Fruit fly (Drosophila melanogaster) whole organism, prepupa: ENCODE data around the gene Muc68E.
A peak's percentile ranks its signal among the peaks of the same experiment; 100 is the strongest.

Experiments
- CG10631 ChIP-seq: fragments of 200-800 bp; sonication (Bioruptor generic); optimal IDR thresholded peaks from 2 replicates; lab custom pipeline; 2016; ENCODE audit warnings: missing biosample characterization, missing genetic modification characterization
- CG10669 ChIP-seq: fragments of 200-800 bp; sonication (Bioruptor generic); optimal IDR thresholded peaks from 3 replicates; lab custom pipeline; 2018; ENCODE audit warnings: missing biosample characterization, mild to moderate bottlenecking, missing genetic modification characterization, moderate library complexity
- CG11294 ChIP-seq: fragments of 200-800 bp; sonication (Bioruptor generic); IDR thresholded peaks from 2 replicates; pipeline ENCODE4 v1.3.6; 2022; ENCODE audit warnings: missing biosample characterization, missing genetic modification characterization
- CG11762 ChIP-seq: fragments of 200-800 bp; sonication (Bioruptor generic); optimal IDR thresholded peaks from 3 replicates; lab custom pipeline; 2016; ENCODE audit warnings: missing biosample characterization, missing genetic modification characterization; ENCODE audit not compliant: insufficient read depth
- CG11902 ChIP-seq: fragments of 200-800 bp; sonication (Bioruptor generic); optimal IDR thresholded peaks from 3 replicates; lab custom pipeline; 2016; ENCODE audit warnings: missing biosample characterization, missing genetic modification characterization
- CG15336 ChIP-seq: fragments of 200-800 bp; sonication (Bioruptor generic); IDR thresholded peaks from 2 replicates; pipeline ENCODE4 v1.3.6; 2022; ENCODE audit warnings: missing biosample characterization, missing genetic modification characterization
- CG1621 ChIP-seq: fragments of 200-800 bp; sonication (Bioruptor generic); optimal IDR thresholded peaks from 3 replicates; lab custom pipeline; 2018; ENCODE audit warnings: missing biosample characterization, mild to moderate bottlenecking, missing genetic modification characterization
- CG16779 ChIP-seq: fragments of 200-800 bp; sonication (Bioruptor generic); optimal IDR thresholded peaks from 3 replicates; lab custom pipeline; 2017; ENCODE audit warnings: missing biosample characterization, mild to moderate bottlenecking, missing genetic modification characterization
- CG31627 ChIP-seq: fragments of 200-800 bp; sonication (Bioruptor generic); optimal IDR thresholded peaks from 3 replicates; lab custom pipeline; 2016; ENCODE audit warnings: missing biosample characterization, missing genetic modification characterization
- CG32006 ChIP-seq: fragments of 200-800 bp; sonication (Bioruptor generic); optimal IDR thresholded peaks from 3 replicates; lab custom pipeline; 2017; ENCODE audit warnings: missing biosample characterization, mild to moderate bottlenecking, missing genetic modification characterization
- CG3919 ChIP-seq: fragments of 200-800 bp; sonication (Bioruptor generic); optimal IDR thresholded peaks from 3 replicates; lab custom pipeline; 2016; ENCODE audit warnings: missing biosample characterization, missing genetic modification characterization
- CG4318 ChIP-seq: fragments of 200-800 bp; sonication (Bioruptor generic); optimal IDR thresholded peaks from 3 replicates; lab custom pipeline; 2017; ENCODE audit warnings: missing biosample characterization, mild to moderate bottlenecking, missing genetic modification characterization
- CG6163 ChIP-seq: fragments of 200-800 bp; sonication (Bioruptor generic); IDR thresholded peaks from 3 replicates; pipeline ENCODE4 v1.3.6; 2022; ENCODE audit warnings: missing biosample characterization, missing genetic modification characterization
- CG6792 ChIP-seq: fragments of 200-800 bp; sonication (Bioruptor generic); optimal IDR thresholded peaks from 3 replicates; lab custom pipeline; 2016; ENCODE audit warnings: missing biosample characterization, missing genetic modification characterization
- CG6808 ChIP-seq: fragments of 200-800 bp; sonication (Bioruptor generic); optimal IDR thresholded peaks from 3 replicates; lab custom pipeline; 2017; ENCODE audit warnings: missing biosample characterization, missing genetic modification characterization, mild to moderate bottlenecking, moderate library complexity, missing genetic modification reagents
- CG7368 ChIP-seq: fragments of 200-800 bp; sonication (Bioruptor generic); optimal IDR thresholded peaks from 3 replicates; lab custom pipeline; 2016; ENCODE audit warnings: missing biosample characterization, missing genetic modification characterization
- CG8119 ChIP-seq: fragments of 200-800 bp; sonication (Bioruptor generic); IDR thresholded peaks from 3 replicates; pipeline ENCODE4 v1.3.6; 2022; ENCODE audit warnings: missing biosample characterization, missing genetic modification characterization
- CG8319 ChIP-seq: fragments of 200-800 bp; sonication (Bioruptor generic); optimal IDR thresholded peaks from 3 replicates; lab custom pipeline; 2016; ENCODE audit warnings: missing biosample characterization, missing genetic modification characterization
- CG8632 ChIP-seq: fragments of 200-800 bp; sonication (Bioruptor generic); optimal IDR thresholded peaks from 3 replicates; lab custom pipeline; 2016; ENCODE audit warnings: missing biosample characterization, missing genetic modification characterization
- Eip75B ChIP-seq: fragments of 200-800 bp; sonication (Bioruptor generic); optimal IDR thresholded peaks from 3 replicates; lab custom pipeline; 2016; ENCODE audit warnings: missing biosample characterization, missing genetic modification characterization
- Eip78C ChIP-seq: fragments of 200-800 bp; sonication (Bioruptor generic); peaks from one replicate; lab custom pipeline; 2016; ENCODE audit warnings: missing biosample characterization, missing genetic modification characterization
- Eip93F ChIP-seq: fragments of 200-800 bp; sonication (Bioruptor generic); optimal IDR thresholded peaks from 2 replicates; lab custom pipeline; 2016; ENCODE audit warnings: missing biosample characterization, mild to moderate bottlenecking, missing genetic modification characterization
- Ets21C ChIP-seq: fragments of 200-800 bp; sonication (Bioruptor generic); optimal IDR thresholded peaks from 3 replicates; lab custom pipeline; 2016; ENCODE audit warnings: missing biosample characterization, missing genetic modification characterization
- Ets96B ChIP-seq: fragments of 200-800 bp; optimal IDR thresholded peaks from 2 replicates; lab custom pipeline; 2019; ENCODE audit warnings: missing biosample characterization, mild to moderate bottlenecking, missing genetic modification characterization, moderate library complexity
- Gug ChIP-seq: fragments of 200-800 bp; sonication (Bioruptor generic); IDR thresholded peaks from 2 replicates; pipeline ENCODE4 v1.3.6; 2022; ENCODE audit warnings: missing biosample characterization, missing genetic modification characterization
- Hr39 ChIP-seq: fragments of 200-800 bp; sonication (Bioruptor generic); optimal IDR thresholded peaks from 2 replicates; lab custom pipeline; 2016; ENCODE audit warnings: missing biosample characterization, missing genetic modification characterization
- Hr4 ChIP-seq: fragments of 200-800 bp; sonication (Bioruptor generic); optimal IDR thresholded peaks from 3 replicates; lab custom pipeline; 2016; ENCODE audit warnings: missing biosample characterization, missing genetic modification characterization
- Met ChIP-seq: fragments of 200-800 bp; sonication (Bioruptor generic); optimal IDR thresholded peaks from 3 replicates; lab custom pipeline; 2016; ENCODE audit warnings: missing biosample characterization, missing genetic modification characterization
- OdsH ChIP-seq: fragments of 200-800 bp; sonication (Bioruptor generic); optimal IDR thresholded peaks from 3 replicates; lab custom pipeline; 2016; ENCODE audit warnings: missing biosample characterization, missing genetic modification characterization
- Sox14 ChIP-seq: fragments of 200-800 bp; sonication (Bioruptor generic); optimal IDR thresholded peaks from 3 replicates; lab custom pipeline; 2016; ENCODE audit warnings: missing biosample characterization, missing genetic modification characterization
- Sox15 ChIP-seq: fragments of 200-800 bp; sonication (Bioruptor generic); optimal IDR thresholded peaks from 3 replicates; lab custom pipeline; 2016; ENCODE audit warnings: missing biosample characterization, missing genetic modification characterization
- achi ChIP-seq: fragments of 200-800 bp; sonication (Bioruptor generic); optimal IDR thresholded peaks from 3 replicates; lab custom pipeline; 2016; ENCODE audit warnings: missing biosample characterization, missing genetic modification characterization
- cyc ChIP-seq: fragments of 200-800 bp; sonication (Bioruptor generic); optimal IDR thresholded peaks from 3 replicates; lab custom pipeline; 2016; ENCODE audit warnings: missing biosample characterization, missing genetic modification characterization
- dac ChIP-seq: fragments of 200-800 bp; sonication (Bioruptor generic); optimal IDR thresholded peaks from 2 replicates; lab custom pipeline; 2017; ENCODE audit warnings: missing biosample characterization, mild to moderate bottlenecking, missing genetic modification characterization
- eg ChIP-seq: fragments of 200-800 bp; sonication (Bioruptor generic); IDR thresholded peaks from 3 replicates; pipeline ENCODE4 v1.3.6; 2022; ENCODE audit warnings: missing biosample characterization, missing genetic modification characterization
- esn ChIP-seq: fragments of 200-800 bp; sonication (Bioruptor generic); optimal IDR thresholded peaks from 2 replicates; lab custom pipeline; 2016; ENCODE audit warnings: missing biosample characterization, mild to moderate bottlenecking, missing genetic modification characterization, moderate library complexity
- fd59A ChIP-seq: fragments of 200-800 bp; sonication (Bioruptor generic); optimal IDR thresholded peaks from 2 replicates; lab custom pipeline; 2017; ENCODE audit warnings: missing biosample characterization, mild to moderate bottlenecking, missing genetic modification characterization, missing genetic modification reagents
- fd85E ChIP-seq: fragments of 200-800 bp; sonication (Bioruptor generic); optimal IDR thresholded peaks from 3 replicates; lab custom pipeline; 2016; ENCODE audit warnings: missing biosample characterization, missing genetic modification characterization
- fkh ChIP-seq: fragments of 200-800 bp; sonication (Bioruptor generic); optimal IDR thresholded peaks from 3 replicates; lab custom pipeline; 2017; ENCODE audit warnings: missing biosample characterization, mild to moderate bottlenecking, missing genetic modification characterization, moderate library complexity
- lz ChIP-seq: fragments of 200-800 bp; sonication (Bioruptor generic); optimal IDR thresholded peaks from 3 replicates; lab custom pipeline; 2016; ENCODE audit warnings: missing biosample characterization, missing genetic modification characterization
- net ChIP-seq: fragments of 200-800 bp; sonication (Bioruptor generic); optimal IDR thresholded peaks from 3 replicates; lab custom pipeline; 2016; ENCODE audit warnings: missing biosample characterization, missing genetic modification characterization
- pdm3 ChIP-seq: fragments of 200-800 bp; sonication (Bioruptor generic); optimal IDR thresholded peaks from 3 replicates; lab custom pipeline; 2016; ENCODE audit warnings: missing biosample characterization, missing genetic modification characterization
- salr ChIP-seq, 2 experiments: fragments of 200-800 bp; sonication (Bioruptor generic); optimal IDR thresholded peaks; 3 replicates each; lab custom pipeline; 2016 to 2018; ENCODE audit warnings: missing biosample characterization in 2 of 2, missing genetic modification characterization in 2 of 2, mild to moderate bottlenecking in 1 of 2
- spab ChIP-seq: fragments of 200-800 bp; sonication (Bioruptor generic); optimal IDR thresholded peaks from 2 replicates; lab custom pipeline; 2017; ENCODE audit warnings: missing biosample characterization, mild to moderate bottlenecking, missing genetic modification characterization, missing genetic modification reagents
- ss ChIP-seq, 2 experiments: fragments of 200-800 bp; sonication (Bioruptor generic); optimal IDR thresholded peaks; 2 replicates in 1 of 2; 3 replicates in 1 of 2; lab custom pipeline; 2017 to 2018; ENCODE audit warnings: mild to moderate bottlenecking in 2 of 2, missing biosample characterization in 2 of 2, missing genetic modification characterization in 2 of 2, moderate library complexity in 1 of 2
- svp ChIP-seq: fragments of 200-800 bp; sonication (Bioruptor generic); peaks from one replicate; lab custom pipeline; 2016; ENCODE audit warnings: missing biosample characterization, missing genetic modification characterization
- topi ChIP-seq: fragments of 200-800 bp; sonication (Bioruptor generic); optimal IDR thresholded peaks from 3 replicates; lab custom pipeline; 2016; ENCODE audit warnings: missing biosample characterization, missing genetic modification characterization
- vri ChIP-seq: fragments of 200-800 bp; sonication (Bioruptor generic); optimal IDR thresholded peaks from 3 replicates; lab custom pipeline; 2016; ENCODE audit warnings: missing biosample characterization, mild to moderate bottlenecking, missing genetic modification characterization

Gene Muc68E

dm6 chr3L:11972879-11973278 lies at the start of gene Muc68E:
Gene Muc68E, minus strand, starts transcription at chr3L:11972979.
- no peak for TF ChIP-seq topi
- peak; percentile 68 for TF ChIP-seq vri (GFP tag; lab: Kevin White, UChicago)
- no peak for TF ChIP-seq Gug
- TF ChIP-seq, all 60 proteins: peak for 1

- TF ChIP-seq CG6792 (GFP tag; lab: Kevin White, UChicago) (no peak), Sox14 (GFP tag; lab: Kevin White, UChicago) (no peak), Ets21C (GFP tag; lab: Kevin White, UChicago) (no peak), salr (GFP tag; optimal IDR thresholded peaks at IDR 0.05; lab: Kevin White, UChicago) (no peak)
Measured at dm6 chr3L:12021903-12022302, 49.1 kb upstream of the Muc68E start.

- TF ChIP-seq CG7368 (GFP tag; lab: Kevin White, UChicago), result peak; percentile 45
- TF ChIP-seq svp (GFP tag; lab: Kevin White, UChicago), result peak; percentile 78
- no peak for TF ChIP-seq CG4318 (GFP tag; lab: Kevin White, UChicago)
- no peak for TF ChIP-seq CG6808 (GFP tag; lab: Kevin White, UChicago)
- no peak for TF ChIP-seq fkh
- peak; percentile 10 for TF ChIP-seq CG8319 (GFP tag; lab: Kevin White, UChicago)
- TF ChIP-seq CG6792 (GFP tag; lab: Kevin White, UChicago), result peak; percentile 47
- peak; percentile 42 for TF ChIP-seq topi
- TF ChIP-seq CG15336, result peak; percentile 67
- TF ChIP-seq CG10669 (GFP tag; lab: Kevin White, UChicago), result no peak
- peak; percentile 56 for TF ChIP-seq CG11294 (GFP tag; lab: Robert Waterston, UW)
- TF ChIP-seq CG3919 (GFP tag; lab: Kevin White, UChicago), result peak; percentile 45
- peak; percentile 31 for TF ChIP-seq CG11762 (GFP tag; lab: Kevin White, UChicago)
- peak; percentile 24 for TF ChIP-seq Ets96B (tag; lab: Kevin White, UChicago)
- TF ChIP-seq CG16779 (tag; lab: Kevin White, UChicago), result no peak
- TF ChIP-seq CG10631 (GFP tag; lab: Kevin White, UChicago), result peak; percentile 22
- TF ChIP-seq CG8632 (GFP tag; lab: Kevin White, UChicago), result peak; percentile 76
- TF ChIP-seq OdsH (GFP tag; lab: Kevin White, UChicago), result peak; percentile 62
- TF ChIP-seq achi (GFP tag; lab: Kevin White, UChicago), result peak; percentile 70
- TF ChIP-seq Sox14 (GFP tag; lab: Kevin White, UChicago), result peak; percentile 4
- peak; percentile 49 for TF ChIP-seq CG11902 (GFP tag; lab: Kevin White, UChicago)
- TF ChIP-seq spab (GFP tag; lab: Kevin White, UChicago), result no peak
- peak; percentile 20 for TF ChIP-seq CG31627 (GFP tag; lab: Kevin White, UChicago)
- TF ChIP-seq net (GFP tag; lab: Kevin White, UChicago), result peak; percentile 21
- peak; percentile 57 for TF ChIP-seq CG32006 (GFP tag; lab: Kevin White, UChicago)
- TF ChIP-seq Eip75B, result peak; percentile 1
- peak; percentile 68 for TF ChIP-seq esn (GFP tag; lab: Kevin White, UChicago)
- peak; percentile 6 for TF ChIP-seq pdm3
- TF ChIP-seq eg (GFP tag; lab: Robert Waterston, UW), result peak; percentile 80
- no peak for TF ChIP-seq Hr4 (GFP tag; lab: Kevin White, UChicago)
- peak; percentile 44 for TF ChIP-seq Sox15 (GFP tag; lab: Kevin White, UChicago)
- peak; percentile 41 for TF ChIP-seq cyc
- no peak for TF ChIP-seq Eip93F (GFP tag; lab: Kevin White, UChicago)
- TF ChIP-seq Hr39 (GFP tag; lab: Kevin White, UChicago), result peak; percentile 39
- peak; percentile 87 for TF ChIP-seq Eip78C
- TF ChIP-seq fd59A, result no peak
- no peak for TF ChIP-seq ss (GFP tag; optimal IDR thresholded peaks at IDR 0.05; lab: Kevin White, UChicago)
- peak; percentile 58; the same call in 2 of the 3 replicates for TF ChIP-seq CG8119 (GFP tag; lab: Robert Waterston, UW)
- peak; percentile 24 for TF ChIP-seq lz
- TF ChIP-seq CG1621 (tag; lab: Kevin White, UChicago), result no peak
- peak; percentile 80 for TF ChIP-seq CG6163 (GFP tag; lab: Robert Waterston, UW)
- TF ChIP-seq Met (GFP tag; lab: Kevin White, UChicago), result peak; percentile 57
- no peak for TF ChIP-seq fd85E (GFP tag; lab: Kevin White, UChicago)
- TF ChIP-seq dac (GFP tag; lab: Kevin White, UChicago), result no peak
Measured at dm6 chr3L:12016186-12016585, 43.4 kb upstream of the Muc68E start.
